Worm (Caenorhabditis elegans): ENCODE measurements around the gene gcy-22.

ce11 chrV:20829511-20829910 is 4.6 kb upstream of the gcy-22 start, which contains the start of gene num-1:
- TF ChIP-seq W03F9.2 (tag; optimal IDR thresholded peaks at IDR 0.05) = no peak
- no peak for TF ChIP-seq him-1 (tag; optimal IDR thresholded peaks at IDR 0.05)
- TF ChIP-seq dao-5 (tag; optimal IDR thresholded peaks at IDR 0.05) = no peak

All from whole organism, L4/young adult.